Fruit fly (Drosophila melanogaster) whole organism, pupa: Measurements from ENCODE around the gene CG14736.
A peak's percentile ranks its signal among the peaks of the same experiment; 100 is the strongest.

ENCODE experiments used
- CG14655 ChIP-seq: fragments of 200-800 bp; sonication (Bioruptor generic); optimal IDR thresholded peaks from 3 replicates; lab custom pipeline; 2017; ENCODE audit warnings: mild to moderate bottlenecking, missing biosample characterization, missing genetic modification reagents, missing genetic modification characterization
- CG15710 ChIP-seq: fragments of 200-800 bp; sonication (Bioruptor generic); optimal IDR thresholded peaks from 2 replicates; lab custom pipeline; 2018; ENCODE audit warnings: missing biosample characterization, mild to moderate bottlenecking, missing genetic modification characterization, moderate library complexity
- CG17806 ChIP-seq: fragments of 200-800 bp; sonication (Bioruptor generic); optimal IDR thresholded peaks from 2 replicates; lab custom pipeline; 2018; ENCODE audit warnings: missing biosample characterization, mild to moderate bottlenecking, missing genetic modification characterization, moderate library complexity
- CG32121 ChIP-seq: fragments of 200-800 bp; sonication (Bioruptor generic); IDR thresholded peaks from 2 replicates; pipeline ENCODE4 v1.3.6; 2022; ENCODE audit warnings: missing biosample characterization, missing genetic modification characterization
- CG34367 ChIP-seq: fragments of 200-800 bp; sonication (Bioruptor generic); optimal IDR thresholded peaks from 2 replicates; lab custom pipeline; 2018; ENCODE audit warnings: missing biosample characterization, mild to moderate bottlenecking, missing genetic modification characterization
- CG4496 ChIP-seq: fragments of 200-800 bp; sonication (Bioruptor generic); IDR thresholded peaks from 3 replicates; pipeline ENCODE4 v1.3.6; 2022; ENCODE audit warnings: missing biosample characterization, missing genetic modification characterization
- D1 ChIP-seq: fragments of 200-800 bp; sonication (Bioruptor generic); optimal IDR thresholded peaks from 2 replicates; lab custom pipeline; 2018; ENCODE audit warnings: missing biosample characterization, mild to moderate bottlenecking, missing genetic modification characterization, moderate library complexity
- EcR ChIP-seq: fragments of 200-800 bp; sonication (Bioruptor generic); optimal IDR thresholded peaks from 3 replicates; lab custom pipeline; 2019; ENCODE audit warnings: missing biosample characterization, missing genetic modification characterization, mild to moderate bottlenecking, moderate library complexity, missing genetic modification reagents
- fd96Ca ChIP-seq: fragments of 200-800 bp; sonication (Bioruptor generic); IDR thresholded peaks from 3 replicates; pipeline ENCODE4 v1.3.6; 2022; ENCODE audit warnings: missing biosample characterization, missing genetic modification characterization
- rn ChIP-seq: fragments of 200-800 bp; sonication (Bioruptor generic); IDR thresholded peaks from 2 replicates; pipeline ENCODE4 v1.3.6; 2022; ENCODE audit warnings: missing biosample characterization, missing genetic modification characterization

DNA sequence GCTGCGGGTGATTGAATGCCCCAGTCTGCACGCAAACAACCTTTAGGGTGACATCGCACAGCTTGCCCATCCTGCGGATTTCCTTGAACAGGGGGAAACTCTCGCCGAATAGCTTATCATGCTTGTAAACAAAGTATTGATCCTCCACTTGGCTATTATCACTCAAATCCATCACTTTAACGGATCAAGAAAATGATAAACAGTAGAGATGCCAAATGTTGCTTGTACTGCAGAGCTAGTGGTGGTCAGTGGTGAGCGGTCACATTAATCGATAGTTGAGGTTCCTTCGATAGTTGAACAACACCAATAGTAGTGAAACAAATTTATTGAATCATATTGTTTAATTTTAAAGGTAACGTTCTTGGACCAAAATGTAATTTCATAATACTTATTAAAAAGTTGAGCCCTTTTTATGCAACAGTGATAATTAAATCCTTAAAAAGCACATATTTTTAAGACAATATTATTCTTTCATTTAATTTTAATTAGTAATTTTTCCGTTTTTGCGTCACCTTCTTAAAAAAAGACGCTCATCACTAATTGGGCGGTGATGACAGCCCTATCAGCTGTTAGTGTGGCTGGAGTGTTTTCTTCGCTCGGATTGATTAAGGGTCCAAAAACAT is 30.0 kb upstream of the CG14736 start, which contains the start of the genes KLHL18 and GCC185:
- TF ChIP-seq CG15710 (tag; lab: Kevin White, UChicago) (peak; percentile 74), CG32121 (GFP tag; lab: Robert Waterston, UW) (no peak; the same call in 1 of the 2 replicates), EcR (GFP tag; lab: Kevin White, UChicago) (peak; percentile 9), D1 (no peak), CG17806 (peak; percentile 61), CG4496 (GFP tag; lab: Robert Waterston, UW) (peak; percentile 54; the same call in 1 of the 3 replicates), fd96Ca (GFP tag; lab: Robert Waterston, UW) (no peak), CG14655 (no peak), rn (GFP tag; lab: Robert Waterston, UW) (peak; percentile 57; the same call in 1 of the 2 replicates), CG34367 (peak; percentile 54)
